Worm (Caenorhabditis elegans): ENCODE data around the gene smrc-1.
A peak's percentile ranks its signal among the peaks of the same experiment; 100 is the strongest.

DNA sequence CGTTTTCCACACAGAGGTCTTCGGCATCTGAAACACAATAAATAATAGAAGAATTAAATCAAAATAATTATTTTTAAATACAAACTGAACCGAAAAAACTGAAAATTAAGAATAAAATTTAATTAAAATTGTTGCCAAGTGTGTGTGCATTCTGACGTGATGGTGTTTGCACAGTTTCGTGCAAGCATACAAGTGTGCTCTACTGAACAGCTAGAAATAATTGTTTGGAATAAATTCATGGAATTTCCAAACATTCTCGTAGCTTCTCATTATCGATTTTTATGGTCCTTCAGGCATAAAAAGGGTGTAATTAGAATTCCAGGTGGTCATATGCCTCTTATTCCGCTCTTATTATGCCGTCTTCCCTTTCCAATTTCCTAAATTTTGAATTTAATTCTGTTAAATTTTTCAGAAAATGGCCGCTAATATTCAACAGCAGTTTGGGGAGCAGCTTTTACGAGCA lies 41.1 kb downstream of the smrc-1 start, which contains the start of the genes mrps-17 and txdc-9:
- TF ChIP-seq saeg-2 (GFP tag; IDR thresholded peaks at IDR 0.05), result no peak
- no peak for TF ChIP-seq aly-2 (tag; optimal IDR thresholded peaks at IDR 0.05)
- TF ChIP-seq ceh-82 (tag; optimal IDR thresholded peaks at IDR 0.05), result no peak
- no peak for TF ChIP-seq mxl-2 (GFP tag; conservative IDR thresholded peaks at IDR 0.05)
- no peak for TF ChIP-seq nhr-76 (tag; optimal IDR thresholded peaks at IDR 0.05)
- TF ChIP-seq hmg-1.1 (GFP tag; IDR thresholded peaks at IDR 0.05), result peak; percentile 61
